Fruit fly (Drosophila melanogaster): ENCODE results near the gene Hr39.

The Hr39 gene

DNA sequence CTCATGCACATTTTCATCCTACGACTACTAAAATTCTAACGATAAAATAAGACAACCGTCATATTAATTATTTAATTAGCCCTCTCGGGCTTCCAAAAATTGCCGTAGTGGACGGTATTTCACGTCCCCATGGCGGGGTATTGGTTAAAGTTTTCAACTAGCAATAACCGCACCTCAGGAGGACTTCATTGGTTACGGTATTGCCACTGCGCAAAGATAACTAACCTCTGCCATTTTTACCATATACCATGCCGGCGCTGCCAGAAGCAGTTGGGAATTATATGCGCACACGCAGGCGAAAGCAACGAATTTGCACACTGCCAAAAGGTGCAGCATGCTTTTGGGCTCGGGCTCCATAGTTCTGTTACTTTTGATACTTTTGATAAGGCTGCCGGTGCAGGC is 22.1 kb upstream of the Hr39 start:
- TF ChIP-seq abd-A (tag; optimal IDR thresholded peaks at IDR 0.05) (no peak), Abd-B (GFP tag; optimal IDR thresholded peaks at IDR 0.05) (no peak), toy (GFP tag; IDR thresholded peaks at IDR 0.05) (0 out of 2 replicates have a peak, but pooled peaks have one; percentile 11), CG12744 (GFP tag; optimal IDR thresholded peaks at IDR 0.05) (peak; percentile 10), row (GFP tag; IDR thresholded peaks at IDR 0.05) (0 out of 3 replicates have a peak, but pooled peaks have one; percentile 10), CG1233 (GFP tag; optimal IDR thresholded peaks at IDR 0.05) (peak; percentile 27), crc (GFP tag; optimal IDR thresholded peaks at IDR 0.05) (no peak), Usf (GFP tag; optimal IDR thresholded peaks at IDR 0.05) (no peak), CG11696 (GFP tag; IDR thresholded peaks at IDR 0.05) (no peak), CG30020 (tag; optimal IDR thresholded peaks at IDR 0.05) (no peak), CG34224 (GFP tag; IDR thresholded peaks at IDR 0.05; ENCODE audit: partially characterized antibody) (0 out of 3 replicates have a peak, but pooled peaks have one; percentile 37), exex (tag; optimal IDR thresholded peaks at IDR 0.05) (peak; percentile 60), Scr (GFP tag; IDR thresholded peaks at IDR 0.05; ENCODE audit: partially characterized antibody) (0 out of 2 replicates have a peak, but pooled peaks have one; percentile 10), pho (GFP tag; optimal IDR thresholded peaks at IDR 0.05) (no peak), CG11247 (GFP tag; IDR thresholded peaks at IDR 0.05) (peak; percentile 49; the same call in 1 of the 2 replicates), CG15011 (GFP tag; optimal IDR thresholded peaks at IDR 0.05) (no peak), tin (GFP tag; optimal IDR thresholded peaks at IDR 0.05) (peak; percentile 39), Nf-YA (GFP tag; IDR thresholded peaks at IDR 0.05) (0 out of 2 replicates have a peak, but pooled peaks have one; percentile 57), CG13287 (GFP tag; IDR thresholded peaks at IDR 0.05; ENCODE audit: partially characterized antibody) (peak; percentile 44; the same call in 1 of the 2 replicates), HmgZ (tag; optimal IDR thresholded peaks at IDR 0.05) (peak; percentile 43), Opbp (GFP tag; IDR thresholded peaks at IDR 0.05; ENCODE audit: partially characterized antibody) (peak; percentile 73; the same call in 1 of the 3 replicates), jumu (GFP tag; optimal IDR thresholded peaks at IDR 0.05) (peak; percentile 43), CG11723 (GFP tag; optimal IDR thresholded peaks at IDR 0.05) (no peak), CG15696 (tag; optimal IDR thresholded peaks at IDR 0.05) (peak; percentile 62), btn (GFP tag; optimal IDR thresholded peaks at IDR 0.05) (peak; percentile 12), H15 (GFP tag; IDR thresholded peaks at IDR 0.05) (0 out of 3 replicates have a peak, but pooled peaks have one; percentile 37), CG18011 (GFP tag; optimal IDR thresholded peaks at IDR 0.05) (no peak), pan (optimal IDR thresholded peaks at IDR 0.05) (no peak), pan (GFP tag; optimal IDR thresholded peaks at IDR 0.05 in 1 of 2, IDR thresholded peaks at IDR 0.05 in 1 of 2) (peak in 1 of 2 experiments; percentile 36), lab (GFP tag; optimal IDR thresholded peaks at IDR 0.05) (peak; percentile 63), dmrt99B (tag; optimal IDR thresholded peaks at IDR 0.05) (no peak), CG4424 (GFP tag; optimal IDR thresholded peaks at IDR 0.05) (peak; percentile 2), CG17829 (tag; optimal IDR thresholded peaks at IDR 0.05) (peak; percentile 40), rib (GFP tag; IDR thresholded peaks at IDR 0.05) (peak; percentile 70; the same call in 1 of the 2 replicates), CG17186 (GFP tag; optimal IDR thresholded peaks at IDR 0.05) (no peak), CG8924 (tag; optimal IDR thresholded peaks at IDR 0.05) (peak; percentile 39), ind (GFP tag; optimal IDR thresholded peaks at IDR 0.05) (peak; percentile 11), lmd (GFP tag; IDR thresholded peaks at IDR 0.05) (no peak; the same call in 1 of the 2 replicates), CG16815 (GFP tag; optimal IDR thresholded peaks at IDR 0.05) (peak; percentile 5), bigmax (GFP tag; optimal IDR thresholded peaks at IDR 0.05) (peak; percentile 63), zfh2 (GFP tag; optimal IDR thresholded peaks at IDR 0.05) (peak; percentile 51), CG14014 (GFP tag; IDR thresholded peaks at IDR 0.05) (0 out of 2 replicates have a peak, but pooled peaks have one; percentile 17), CG8290 (GFP tag; optimal IDR thresholded peaks at IDR 0.05) (peak; percentile 45), CG8290 (tag; optimal IDR thresholded peaks at IDR 0.05) (peak in 1 of 2 experiments; percentile 79), Med (GFP tag) (peak; percentile 94), CG1529 (GFP tag; optimal IDR thresholded peaks at IDR 0.05) (peak; percentile 31), CG13123 (GFP tag; optimal IDR thresholded peaks at IDR 0.05) (no peak), zen2 (GFP tag; IDR thresholded peaks at IDR 0.05; ENCODE audit: partially characterized antibody) (peak; percentile 46; the same call in 1 of the 3 replicates), CG6813 (GFP tag; optimal IDR thresholded peaks at IDR 0.05) (no peak), mam (GFP tag; optimal IDR thresholded peaks at IDR 0.05) (peak; percentile 19)
